Worm (Caenorhabditis elegans): ENCODE data around the gene F11A5.15.

Gene F11A5.15

ce11 chrV:16182110-16182509 lies 36.3 kb downstream of the F11A5.15 start, which contains the start of gene srz-13:
Gene srz-13, plus strand, starts transcription at chrV:16182410.
- TF ChIP-seq mls-2 (tag; optimal IDR thresholded peaks at IDR 0.05) (no peak), lin-32 (GFP tag; optimal IDR thresholded peaks at IDR 0.05) (no peak), zip-8 (tag; optimal IDR thresholded peaks at IDR 0.05) (no peak), mep-1 (tag; optimal IDR thresholded peaks at IDR 0.05) (no peak), unc-39 (tag; optimal IDR thresholded peaks at IDR 0.05) (no peak), M03D4.4 (tag; optimal IDR thresholded peaks at IDR 0.05) (no peak), elt-3 (tag; optimal IDR thresholded peaks at IDR 0.05) (no peak), unc-62 (GFP tag; optimal IDR thresholded peaks at IDR 0.05) (no peak), mab-5 (tag; optimal IDR thresholded peaks at IDR 0.05) (no peak), ham-2 (GFP tag; optimal IDR thresholded peaks at IDR 0.05) (no peak), nhr-2 (tag; optimal IDR thresholded peaks at IDR 0.05) (no peak), blmp-1 (tag; optimal IDR thresholded peaks at IDR 0.05) (no peak)

ce11 chrV:16180350-16180749 lies 38.1 kb downstream of the F11A5.15 start, which contains the start of gene str-106:
Gene str-106, plus strand, starts transcription at chrV:16180650.
- TF ChIP-seq unc-62 (GFP tag; optimal IDR thresholded peaks at IDR 0.05) (no peak), nhr-76 (tag; optimal IDR thresholded peaks at IDR 0.05) (no peak)

ce11 chrV:16175757-16176156 lies 42.7 kb downstream of the F11A5.15 start, which contains the start of gene cyp-33D1:
Gene cyp-33D1, minus strand, starts transcription at chrV:16175857.
- TF ChIP-seq lsy-2 (tag; optimal IDR thresholded peaks at IDR 0.05) (no peak), ceh-43 (GFP tag; optimal IDR thresholded peaks at IDR 0.05) (no peak), unc-39 (tag; optimal IDR thresholded peaks at IDR 0.05) (no peak), ces-1 (GFP tag; optimal IDR thresholded peaks at IDR 0.05) (no peak), ztf-11 (tag; optimal IDR thresholded peaks at IDR 0.05) (no peak), nhr-28 (tag; optimal IDR thresholded peaks at IDR 0.05) (no peak), bed-3 (GFP tag; optimal IDR thresholded peaks at IDR 0.05) (no peak), sem-2 (GFP tag; optimal IDR thresholded peaks at IDR 0.05) (no peak), hlh-1 (tag; optimal IDR thresholded peaks at IDR 0.05) (no peak), M03D4.4 (tag; optimal IDR thresholded peaks at IDR 0.05) (no peak), ham-2 (GFP tag; optimal IDR thresholded peaks at IDR 0.05) (no peak), zip-8 (tag; optimal IDR thresholded peaks at IDR 0.05) (no peak), sptf-1 (tag; optimal IDR thresholded peaks at IDR 0.05) (no peak), unc-62 (GFP tag; optimal IDR thresholded peaks at IDR 0.05) (no peak), mab-5 (tag; optimal IDR thresholded peaks at IDR 0.05) (no peak), drap-1 (GFP tag; optimal IDR thresholded peaks at IDR 0.05) (no peak), ceh-83 (GFP tag; optimal IDR thresholded peaks at IDR 0.05) (no peak)

ce11 chrV:16175227-16175626 lies 43.2 kb downstream of the F11A5.15 start:
- TF ChIP-seq ham-2 (GFP tag; optimal IDR thresholded peaks at IDR 0.05) = no peak
- TF ChIP-seq unc-39 (tag; optimal IDR thresholded peaks at IDR 0.05) = no peak
- TF ChIP-seq snpc-4 (tag; optimal IDR thresholded peaks at IDR 0.05) = no peak
- TF ChIP-seq mep-1 (tag; optimal IDR thresholded peaks at IDR 0.05) = no peak
- no peak for TF ChIP-seq cnd-1 (tag; optimal IDR thresholded peaks at IDR 0.05)
- no peak for TF ChIP-seq ceh-43 (GFP tag; optimal IDR thresholded peaks at IDR 0.05)
- no peak for TF ChIP-seq nhr-237 (tag; optimal IDR thresholded peaks at IDR 0.05)
- no peak for TF ChIP-seq M03D4.4 (tag; optimal IDR thresholded peaks at IDR 0.05)
- TF ChIP-seq unc-62 (GFP tag; optimal IDR thresholded peaks at IDR 0.05) = no peak

ce11 chrV:16174109-16174508 lies 44.3 kb downstream of the F11A5.15 start:
- TF ChIP-seq nhr-12 (tag; optimal IDR thresholded peaks at IDR 0.05) (no peak), ceh-43 (GFP tag; optimal IDR thresholded peaks at IDR 0.05) (no peak), unc-39 (tag; optimal IDR thresholded peaks at IDR 0.05) (no peak), flh-1 (GFP tag; optimal IDR thresholded peaks at IDR 0.05) (no peak), blmp-1 (tag; optimal IDR thresholded peaks at IDR 0.05) (no peak), zip-8 (tag; optimal IDR thresholded peaks at IDR 0.05) (no peak), elt-3 (tag; optimal IDR thresholded peaks at IDR 0.05) (no peak), mls-2 (tag; optimal IDR thresholded peaks at IDR 0.05) (no peak), bed-3 (GFP tag; optimal IDR thresholded peaks at IDR 0.05) (no peak), mep-1 (tag; optimal IDR thresholded peaks at IDR 0.05) (no peak), nhr-76 (tag; optimal IDR thresholded peaks at IDR 0.05) (no peak), nhr-2 (tag; optimal IDR thresholded peaks at IDR 0.05) (no peak), tbx-8 (GFP tag; optimal IDR thresholded peaks at IDR 0.05) (no peak), mab-5 (tag; optimal IDR thresholded peaks at IDR 0.05) (no peak), cnd-1 (tag; optimal IDR thresholded peaks at IDR 0.05) (no peak), nhr-237 (tag; optimal IDR thresholded peaks at IDR 0.05) (no peak), sptf-1 (tag; optimal IDR thresholded peaks at IDR 0.05) (no peak), snpc-4 (tag; optimal IDR thresholded peaks at IDR 0.05) (no peak), ceh-83 (GFP tag; optimal IDR thresholded peaks at IDR 0.05) (no peak)
